Worm (Caenorhabditis elegans) whole organism, L2 larva: ENCODE data around the gene oxi-1.

ENCODE experiments used
- C34F6.9 ChIP-seq: fragments of 150-350 bp; optimal IDR thresholded peaks from 2 replicates; lab custom pipeline; 2014; ENCODE audit warnings: missing biosample characterization, missing genetic modification characterization
- F13H6.1 ChIP-seq: sonication (generic microtip); optimal IDR thresholded peaks from 2 replicates; lab custom pipeline; 2016; ENCODE audit warnings: missing genetic modification characterization, missing compliant biosample characterization
- ZK546.5 ChIP-seq: sonication (generic microtip); optimal IDR thresholded peaks from 2 replicates; lab custom pipeline; 2017; ENCODE audit warnings: missing biosample characterization, missing genetic modification characterization
- aly-2 ChIP-seq: fragments of 150-350 bp; optimal IDR thresholded peaks from 2 replicates; lab custom pipeline; 2014; ENCODE audit warnings: missing biosample characterization, missing genetic modification characterization
- ama-1 ChIP-seq: fragments of 150-350 bp; optimal IDR thresholded peaks from 2 replicates; lab custom pipeline; 2018; ENCODE audit warnings: inconsistent platforms
- ceh-82 ChIP-seq: fragments of 150-350 bp; optimal IDR thresholded peaks from 2 replicates; lab custom pipeline; 2014; ENCODE audit warnings: missing biosample characterization, missing genetic modification characterization
- crh-2 ChIP-seq: sonication (generic microtip); optimal IDR thresholded peaks from 2 replicates; lab custom pipeline; 2017; ENCODE audit warnings: missing biosample characterization, missing genetic modification characterization
- elt-1 ChIP-seq: fragments of 150-350 bp; optimal IDR thresholded peaks from 2 replicates; lab custom pipeline; 2014; ENCODE audit warnings: missing biosample characterization, missing genetic modification characterization
- fos-1 ChIP-seq: fragments of 150-350 bp; optimal IDR thresholded peaks from 2 replicates; lab custom pipeline; 2014; ENCODE audit warnings: missing biosample characterization, missing genetic modification characterization
- gmeb-1 ChIP-seq: fragments of 150-350 bp; optimal IDR thresholded peaks from 2 replicates; lab custom pipeline; 2014; ENCODE audit warnings: missing biosample characterization, missing genetic modification characterization
- lin-11 ChIP-seq: fragments of 150-350 bp; sonication (generic microtip); optimal IDR thresholded peaks from 2 replicates; lab custom pipeline; 2014; ENCODE audit warnings: missing biosample characterization, missing genetic modification characterization, inconsistent platforms, mixed read lengths
- lin-13 ChIP-seq: fragments of 150-350 bp; optimal IDR thresholded peaks from 2 replicates; lab custom pipeline; 2014; ENCODE audit warnings: missing biosample characterization, missing genetic modification reagents, missing genetic modification characterization
- lsy-2 ChIP-seq, 2 experiments: fragments of 150-350 bp in 1 of 2; sonication (generic microtip) in 1 of 2; optimal IDR thresholded peaks; 2 replicates each; lab custom pipeline; 2014 to 2017; ENCODE audit warnings: missing biosample characterization in 2 of 2, missing genetic modification characterization in 2 of 2
- mbf-1 ChIP-seq: sonication (generic microtip); optimal IDR thresholded peaks from 2 replicates; lab custom pipeline; 2017; ENCODE audit warnings: missing biosample characterization, missing genetic modification characterization
- mdl-1 ChIP-seq, 2 experiments: fragments of 150-350 bp in 1 of 2; sonication (generic microtip) in 1 of 2; optimal IDR thresholded peaks; 2 replicates each; lab custom pipeline; 2017; ENCODE audit warnings: missing biosample characterization in 2 of 2, missing genetic modification characterization in 2 of 2
- nhr-129 ChIP-seq: fragments of 150-350 bp; optimal IDR thresholded peaks from 2 replicates; lab custom pipeline; 2014; ENCODE audit warnings: missing biosample characterization, missing genetic modification characterization
- nhr-25 ChIP-seq: fragments of 150-350 bp; sonication (generic microtip); optimal IDR thresholded peaks from 3 replicates; lab custom pipeline; 2014; ENCODE audit warnings: missing biosample characterization, missing genetic modification characterization
- nhr-6 ChIP-seq: fragments of 150-350 bp; optimal IDR thresholded peaks from 2 replicates; lab custom pipeline; 2014; ENCODE audit warnings: missing biosample characterization, missing genetic modification characterization
- nhr-77 ChIP-seq: fragments of 150-350 bp; optimal IDR thresholded peaks from 2 replicates; lab custom pipeline; 2014; ENCODE audit warnings: missing biosample characterization, missing genetic modification characterization
- skn-1 ChIP-seq: sonication (generic microtip); optimal IDR thresholded peaks from 2 replicates; lab custom pipeline; 2017; ENCODE audit warnings: missing biosample characterization, missing genetic modification characterization
- sma-3 ChIP-seq: sonication (generic microtip); optimal IDR thresholded peaks from 2 replicates; lab custom pipeline; 2016; ENCODE audit warnings: missing genetic modification reagents, missing genetic modification characterization, missing compliant biosample characterization
- sma-9 ChIP-seq, 2 experiments: fragments of 150-350 bp in 1 of 2; sonication (generic microtip) in 1 of 2; optimal IDR thresholded peaks; 2 replicates each; lab custom pipeline; 2014 to 2016; ENCODE audit warnings: missing genetic modification characterization in 2 of 2, mild to moderate bottlenecking in 1 of 2, missing biosample characterization in 1 of 2, missing compliant biosample characterization in 1 of 2, missing genetic modification reagents in 1 of 2, moderate library complexity in 1 of 2
- unc-55 ChIP-seq: fragments of 150-350 bp; sonication (generic microtip); optimal IDR thresholded peaks from 3 replicates; lab custom pipeline; 2014; ENCODE audit warnings: missing biosample characterization, missing genetic modification reagents, missing genetic modification characterization
- zag-1 ChIP-seq: fragments of 150-350 bp; optimal IDR thresholded peaks from 2 replicates; lab custom pipeline; 2014; ENCODE audit warnings: missing biosample characterization, missing genetic modification characterization
- ztf-1 ChIP-seq: fragments of 200-800 bp; sonication (Bioruptor generic); conservative IDR thresholded peaks from 2 replicates; pipeline ENCODE4 v1.3.6; 2022; ENCODE audit warnings: missing genetic modification characterization, missing compliant biosample characterization
- ztf-11 ChIP-seq: sonication (generic microtip); optimal IDR thresholded peaks from 2 replicates; lab custom pipeline; 2017; ENCODE audit warnings: missing biosample characterization, missing genetic modification characterization

Gene oxi-1

DNA sequence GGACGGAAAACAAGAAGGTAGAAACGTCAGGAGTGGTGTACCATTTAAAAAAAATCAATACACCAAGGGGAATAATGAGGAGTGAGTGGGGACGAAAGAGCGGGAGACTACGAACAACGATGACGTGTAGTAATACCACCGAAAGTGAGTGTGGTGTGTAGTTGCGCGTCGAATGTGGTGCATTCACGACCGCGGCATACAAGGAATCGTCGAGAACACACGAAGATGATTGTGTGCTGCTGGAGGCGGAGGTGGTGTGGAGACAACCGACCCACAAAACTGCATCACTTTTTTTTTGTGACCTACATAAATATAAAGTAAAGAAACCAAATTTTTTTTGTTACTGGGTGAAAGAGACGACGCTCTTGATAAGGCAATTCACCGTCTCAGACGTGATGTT, 39.7 kb upstream of the oxi-1 start (continued):
- TF ChIP-seq zag-1 (tag; lab: Kevin White, UChicago) (peak; percentile 0), nhr-77 (tag; lab: Kevin White, UChicago) (no peak), nhr-129 (tag; lab: Kevin White, UChicago) (peak; percentile 72), sma-3 (GFP tag; lab: Kevin White, UChicago) (peak; percentile 58), ztf-1 (no peak), mbf-1 (tag; lab: Kevin White, UChicago) (no peak), elt-1 (tag; lab: Kevin White, UChicago) (no peak), aly-2 (tag; lab: Kevin White, UChicago) (no peak)

DNA sequence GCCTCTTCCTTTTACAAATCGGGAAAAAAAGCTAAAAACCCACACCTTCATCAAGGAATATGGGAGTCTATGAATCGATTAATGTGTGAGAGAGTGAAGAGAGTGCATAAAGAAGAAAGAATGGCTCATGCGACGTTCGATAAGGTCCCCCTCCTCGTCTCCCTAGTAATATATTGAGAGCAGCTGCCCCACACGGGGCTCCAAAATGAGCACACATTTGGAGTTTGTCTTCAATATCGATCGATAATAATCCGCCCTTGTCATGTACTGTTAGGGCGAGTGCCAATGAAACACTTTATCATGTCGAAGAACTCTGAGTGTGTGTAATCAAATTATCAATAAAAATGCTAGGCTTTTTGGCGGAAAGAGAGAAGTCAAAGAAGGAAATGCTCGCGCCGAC, 38.8 kb upstream of the oxi-1 start:
- TF ChIP-seq nhr-25 (tag; lab: Kevin White, UChicago) (no peak), fos-1 (tag; lab: Kevin White, UChicago) (peak; percentile 45)

ce11 chrIII:10819778-10820177, 38.3 kb upstream of the oxi-1 start:
- TF ChIP-seq sma-3 (GFP tag; lab: Kevin White, UChicago), result no peak
- peak; percentile 79 for TF ChIP-seq F13H6.1
- TF ChIP-seq mbf-1 (tag; lab: Kevin White, UChicago), result no peak
- no peak for TF ChIP-seq lin-13 (GFP tag; lab: Kevin White, UChicago)
- TF ChIP-seq lsy-2 (tag; optimal IDR thresholded peaks at IDR 0.05; lab: Kevin White, UChicago), result peak in 1 of 2 experiments; percentile 57
- peak; percentile 58 for TF ChIP-seq sma-9 (GFP tag; optimal IDR thresholded peaks at IDR 0.05; lab: Kevin White, UChicago)
- TF ChIP-seq sma-9 (tag; optimal IDR thresholded peaks at IDR 0.05; lab: Kevin White, UChicago), result no peak
- peak; percentile 20 for TF ChIP-seq C34F6.9
- peak; percentile 60 for TF ChIP-seq nhr-129 (tag; lab: Kevin White, UChicago)
- TF ChIP-seq lin-11, result no peak
- TF ChIP-seq ZK546.5 (tag; lab: Kevin White, UChicago), result no peak
- TF ChIP-seq, all 48 proteins: peak for 5

ce11 chrIII:10820592-10821242, 37.4 kb upstream of the oxi-1 start:
- peak; percentile 13 for TF ChIP-seq sma-9 (GFP tag; optimal IDR thresholded peaks at IDR 0.05; lab: Kevin White, UChicago)
- no peak for TF ChIP-seq sma-9 (tag; optimal IDR thresholded peaks at IDR 0.05; lab: Kevin White, UChicago)
- TF ChIP-seq crh-2 (tag; lab: Kevin White, UChicago), result peak; percentile 9
- TF ChIP-seq mdl-1 (tag; optimal IDR thresholded peaks at IDR 0.05; lab: Kevin White, UChicago), result no peak
- peak; percentile 14 for TF ChIP-seq gmeb-1
- TF ChIP-seq ZK546.5 (tag; lab: Kevin White, UChicago), result no peak

- TF ChIP-seq zag-1 (tag; lab: Kevin White, UChicago), result no peak
- no peak for TF ChIP-seq sma-9 (GFP tag; optimal IDR thresholded peaks at IDR 0.05; lab: Kevin White, UChicago)
- TF ChIP-seq sma-9 (tag; optimal IDR thresholded peaks at IDR 0.05; lab: Kevin White, UChicago), result no peak
- TF ChIP-seq fos-1 (tag; lab: Kevin White, UChicago), result peak; percentile 58
- no peak for TF ChIP-seq skn-1 (tag; lab: Kevin White, UChicago)
- no peak for TF ChIP-seq C34F6.9
- TF ChIP-seq ztf-1, result no peak
- TF ChIP-seq F13H6.1, result peak; percentile 13
- no peak for TF ChIP-seq nhr-129 (tag; lab: Kevin White, UChicago)
- TF ChIP-seq ceh-82, result no peak
- TF ChIP-seq crh-2 (tag; lab: Kevin White, UChicago), result peak; percentile 36
- TF ChIP-seq nhr-6 (tag; lab: Kevin White, UChicago), result no peak
- TF ChIP-seq ZK546.5 (tag; lab: Kevin White, UChicago), result no peak
- no peak for TF ChIP-seq mbf-1 (tag; lab: Kevin White, UChicago)
- peak in 1 of 2 experiments; percentile 10 for TF ChIP-seq lsy-2 (tag; optimal IDR thresholded peaks at IDR 0.05; lab: Kevin White, UChicago)
- TF ChIP-seq gmeb-1, result peak; percentile 36
- no peak for TF ChIP-seq aly-2 (tag; lab: Kevin White, UChicago)
- TF ChIP-seq ztf-11, result no peak
- no peak for TF ChIP-seq ama-1 (lab: Kevin White, UChicago)
- no peak for TF ChIP-seq lin-11
These were observed 35.5 kb upstream of the oxi-1 start for ce11 chrIII:10822494-10823113.

- TF ChIP-seq F13H6.1 (peak; percentile 4), nhr-129 (tag; lab: Kevin White, UChicago) (peak; percentile 53), unc-55 (GFP tag; lab: Kevin White, UChicago) (no peak)
These were observed 33.9 kb upstream of the oxi-1 start for ce11 chrIII:10824206-10824605.
